Worm (Caenorhabditis elegans) whole organism, L1 larva: ENCODE data around the gene ttm-2.
A peak's percentile ranks its signal among the peaks of the same experiment; 100 is the strongest.

Experiments used
- C34B4.2 ChIP-seq: sonication (generic microtip); optimal IDR thresholded peaks from 2 replicates; lab custom pipeline; 2017; ENCODE audit warnings: mild to moderate bottlenecking, missing genetic modification characterization, missing compliant biosample characterization
- ama-1 ChIP-seq: fragments of 150-350 bp; optimal IDR thresholded peaks from 2 replicates; lab custom pipeline; 2014
- efl-1 ChIP-seq, 4 experiments: fragments of 150-350 bp; optimal IDR thresholded peaks in 3 of 4; peaks in 1 of 4; 1 replicate in 1 of 4; 2 replicates in 3 of 4; lab custom pipeline; 2014; ENCODE audit warnings: missing biosample characterization in 2 of 4, missing genetic modification characterization in 2 of 4, missing genetic modification reagents in 2 of 4
- egl-13 ChIP-seq: sonication (generic microtip); optimal IDR thresholded peaks from 2 replicates; lab custom pipeline; 2016; ENCODE audit warnings: missing genotype, missing genetic modification reagents, missing genetic modification characterization, missing compliant biosample characterization
- fkh-10 ChIP-seq: sonication (generic microtip); optimal IDR thresholded peaks from 2 replicates; lab custom pipeline; 2017; ENCODE audit warnings: missing biosample characterization, missing genetic modification reagents, missing genetic modification characterization
- lin-14 ChIP-seq: fragments of 200-800 bp; sonication (Bioruptor generic); optimal IDR thresholded peaks from 2 replicates; lab custom pipeline; 2018; ENCODE audit warnings: mild to moderate bottlenecking, missing genetic modification characterization, moderate library complexity, missing compliant biosample characterization
- lin-15B ChIP-seq: fragments of 150-350 bp; sonication (generic microtip); optimal IDR thresholded peaks from 3 replicates; lab custom pipeline; 2014; ENCODE audit warnings: missing biosample characterization, missing genetic modification characterization
- lir-3 ChIP-seq: sonication (generic microtip); optimal IDR thresholded peaks from 2 replicates; lab custom pipeline; 2016; ENCODE audit warnings: mild to moderate bottlenecking, missing genetic modification characterization, moderate library complexity, missing compliant biosample characterization; ENCODE audit not compliant: poor library complexity
- nhr-71 ChIP-seq: sonication (generic microtip); optimal IDR thresholded peaks from 2 replicates; lab custom pipeline; 2016; ENCODE audit warnings: mild to moderate bottlenecking, missing genetic modification characterization, moderate library complexity, missing compliant biosample characterization
- rnt-1 ChIP-seq: sonication (generic microtip); optimal IDR thresholded peaks from 2 replicates; lab custom pipeline; 2016; ENCODE audit warnings: mild to moderate bottlenecking, missing genetic modification characterization, moderate library complexity, missing compliant biosample characterization
- sox-4 ChIP-seq: sonication (generic microtip); optimal IDR thresholded peaks from 2 replicates; lab custom pipeline; 2016; ENCODE audit warnings: missing genetic modification characterization, missing compliant biosample characterization
- xbp-1 ChIP-seq: sonication (generic microtip); optimal IDR thresholded peaks from 2 replicates; lab custom pipeline; 2016; ENCODE audit warnings: missing genetic modification characterization, missing compliant biosample characterization
- ztf-11 ChIP-seq, 2 experiments: sonication (generic microtip); optimal IDR thresholded peaks; 2 replicates each; lab custom pipeline; 2016 to 2017; ENCODE audit warnings: missing genetic modification characterization in 2 of 2, missing biosample characterization in 1 of 2, missing compliant biosample characterization in 1 of 2

ce11 chrII:4779753-4780152 lies 13.6 kb upstream of the ttm-2 start:
- TF ChIP-seq sox-4 (tag; lab: Kevin White, UChicago) (no peak), rnt-1 (tag; lab: Kevin White, UChicago) (no peak), fkh-10 (GFP tag; lab: Kevin White, UChicago) (no peak), C34B4.2 (tag; lab: Kevin White, UChicago) (no peak), ama-1 (lab: Kevin White, UChicago) (no peak), lin-14 (GFP tag; lab: Kevin White, UChicago) (no peak), efl-1 (optimal IDR thresholded peaks at IDR 0.05; lab: Kevin White, UChicago) (no peak), efl-1 (GFP tag; optimal IDR thresholded peaks at IDR 0.05 in 1 of 2; lab: Kevin White, UChicago) (peak in 1 of 2 experiments; percentile 66), ztf-11 (tag; optimal IDR thresholded peaks at IDR 0.05; lab: Kevin White, UChicago) (no peak), nhr-71 (tag; lab: Kevin White, UChicago) (no peak), xbp-1 (no peak), lin-15B (tag; lab: Kevin White, UChicago) (no peak), egl-13 (tag; lab: Kevin White, UChicago) (no peak), lir-3 (no peak)
